Fruit fly (Drosophila melanogaster) whole organism, prepupa: ENCODE data around the gene CG33262.

Source experiments
- CG10669 ChIP-seq: fragments of 200-800 bp; sonication (Bioruptor generic); optimal IDR thresholded peaks from 3 replicates; lab custom pipeline; 2018; ENCODE audit warnings: missing biosample characterization, mild to moderate bottlenecking, missing genetic modification characterization, moderate library complexity
- CG11762 ChIP-seq: fragments of 200-800 bp; sonication (Bioruptor generic); optimal IDR thresholded peaks from 3 replicates; lab custom pipeline; 2016; ENCODE audit warnings: missing biosample characterization, missing genetic modification characterization; ENCODE audit not compliant: insufficient read depth
- CG4318 ChIP-seq: fragments of 200-800 bp; sonication (Bioruptor generic); optimal IDR thresholded peaks from 3 replicates; lab custom pipeline; 2017; ENCODE audit warnings: missing biosample characterization, mild to moderate bottlenecking, missing genetic modification characterization
- Gug ChIP-seq: fragments of 200-800 bp; sonication (Bioruptor generic); IDR thresholded peaks from 2 replicates; pipeline ENCODE4 v1.3.6; 2022; ENCODE audit warnings: missing biosample characterization, missing genetic modification characterization
- Met ChIP-seq: fragments of 200-800 bp; sonication (Bioruptor generic); optimal IDR thresholded peaks from 3 replicates; lab custom pipeline; 2016; ENCODE audit warnings: missing biosample characterization, missing genetic modification characterization
- eg ChIP-seq: fragments of 200-800 bp; sonication (Bioruptor generic); IDR thresholded peaks from 3 replicates; pipeline ENCODE4 v1.3.6; 2022; ENCODE audit warnings: missing biosample characterization, missing genetic modification characterization
- ss ChIP-seq, 2 experiments: fragments of 200-800 bp; sonication (Bioruptor generic); optimal IDR thresholded peaks; 2 replicates in 1 of 2; 3 replicates in 1 of 2; lab custom pipeline; 2017 to 2018; ENCODE audit warnings: mild to moderate bottlenecking in 2 of 2, missing biosample characterization in 2 of 2, missing genetic modification characterization in 2 of 2, moderate library complexity in 1 of 2

CG33262 gene

DNA sequence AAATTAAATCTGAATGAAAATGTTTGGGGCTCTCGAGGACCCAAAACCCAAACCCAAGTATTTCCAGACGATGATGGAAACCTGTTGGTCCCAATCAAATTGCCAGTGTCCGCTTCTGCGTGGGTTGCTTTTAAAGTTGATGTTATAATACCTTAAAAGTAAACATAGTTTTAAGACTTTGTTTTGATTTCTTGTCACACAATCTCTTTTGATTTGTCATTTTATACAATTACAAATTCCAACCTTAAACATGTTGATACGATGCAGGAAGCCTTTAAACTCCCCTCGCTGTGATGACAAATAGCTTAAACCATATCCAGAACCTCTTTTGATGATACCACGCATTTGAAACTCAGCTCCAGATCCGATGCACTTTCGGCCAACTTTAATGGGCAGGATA, 46.3 kb downstream of the CG33262 start (continued):
- TF ChIP-seq CG11762 (GFP tag; lab: Kevin White, UChicago) (no peak), eg (no peak), ss (GFP tag; optimal IDR thresholded peaks at IDR 0.05; lab: Kevin White, UChicago) (no peak), CG10669 (GFP tag; lab: Kevin White, UChicago) (peak; percentile 7), Met (GFP tag; lab: Kevin White, UChicago) (peak; percentile 58), Gug (GFP tag; lab: Robert Waterston, UW) (no peak), CG4318 (GFP tag; lab: Kevin White, UChicago) (no peak)
